Fruit fly (Drosophila melanogaster) whole organism, prepupa: ENCODE data around the gene CG3246.

Experiments
- CG3032 ChIP-seq: fragments of 200-800 bp; optimal IDR thresholded peaks from 2 replicates; lab custom pipeline; 2019; ENCODE audit warnings: missing biosample characterization, mild to moderate bottlenecking, missing genetic modification characterization, moderate library complexity
- pdm3 ChIP-seq: fragments of 200-800 bp; sonication (Bioruptor generic); optimal IDR thresholded peaks from 3 replicates; lab custom pipeline; 2016; ENCODE audit warnings: missing biosample characterization, missing genetic modification characterization
- vri ChIP-seq: fragments of 200-800 bp; sonication (Bioruptor generic); optimal IDR thresholded peaks from 3 replicates; lab custom pipeline; 2016; ENCODE audit warnings: missing biosample characterization, mild to moderate bottlenecking, missing genetic modification characterization

- TF ChIP-seq vri (GFP tag; lab: Kevin White, UChicago) (no peak), CG3032 (tag; lab: Kevin White, UChicago) (no peak), pdm3 (GFP tag; lab: Kevin White, UChicago) (peak; percentile 52)
These were observed 20.3 kb upstream of the CG3246 start for dm6 chr2L:3482037-3482436.
